Worm (Caenorhabditis elegans): ENCODE measurements around the gene elt-7.
A peak's percentile ranks its signal among the peaks of the same experiment; 100 is the strongest.
"Not testable (repeated sequence)": the region's sequence is repeated elsewhere in the genome, so short reads cannot be mapped to it uniquely, and the experiment has no call there.

Gene elt-7

DNA sequence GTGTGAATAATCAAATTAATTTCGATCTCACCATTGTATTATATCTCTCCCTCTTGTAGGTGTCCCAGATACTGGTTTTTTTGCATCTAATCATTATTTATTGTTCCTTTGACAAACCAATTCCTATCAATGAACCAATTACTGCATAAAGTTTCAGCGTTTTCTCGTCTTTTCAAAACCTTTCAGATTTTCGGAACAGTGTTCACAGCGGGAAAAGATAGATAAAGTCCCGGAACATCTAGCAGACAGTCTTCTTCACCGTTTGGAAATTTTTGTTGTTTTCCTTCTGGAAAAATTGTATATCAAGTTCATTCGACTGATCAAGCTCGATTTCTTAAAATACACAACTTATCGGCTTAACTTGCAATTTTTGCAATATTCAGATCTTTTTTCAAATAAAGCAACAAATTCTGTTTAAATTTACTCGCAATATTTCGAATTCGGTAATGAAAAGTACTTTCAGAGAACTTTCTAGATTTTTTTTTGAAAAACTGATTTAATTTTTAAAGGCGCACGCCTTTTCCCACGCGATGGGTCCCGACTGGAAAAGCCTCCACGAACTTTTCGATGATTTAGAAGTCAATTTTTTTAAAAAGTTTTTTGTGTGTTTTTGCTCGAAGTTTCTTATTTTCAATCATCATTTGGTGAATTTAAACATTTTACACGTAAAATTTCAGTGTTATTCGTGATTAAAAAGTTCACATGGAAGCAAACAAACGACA, 15.0 kb upstream of the elt-7 start, which contains the start of gene pgl-3:
Gene pgl-3, plus strand, starts transcription at position 672 of the 722 bp plus-strand sequence.
- TF ChIP-seq aly-2 (tag; optimal IDR thresholded peaks at IDR 0.05): no peak
- no peak for TF ChIP-seq egl-43 (GFP tag; IDR thresholded peaks at IDR 0.05)
- no peak for TF ChIP-seq hlh-11 (tag; optimal IDR thresholded peaks at IDR 0.05)
- TF ChIP-seq nhr-102 (tag; optimal IDR thresholded peaks at IDR 0.05): no peak
- TF ChIP-seq unc-130 (GFP tag; optimal IDR thresholded peaks at IDR 0.05): peak; percentile 6
- TF ChIP-seq Y105C5A.15 (GFP tag; IDR thresholded peaks at IDR 0.05): no peak
- TF ChIP-seq ceh-62 (tag; optimal IDR thresholded peaks at IDR 0.05): no peak
- 0 out of 2 replicates have a peak, but pooled peaks have one; percentile 48 for TF ChIP-seq dmd-8 (GFP tag; IDR thresholded peaks at IDR 0.05)
- TF ChIP-seq tag-97 (GFP tag; IDR thresholded peaks at IDR 0.05): no peak
- no peak for TF ChIP-seq zip-2 (tag; optimal IDR thresholded peaks at IDR 0.05)
- no peak for TF ChIP-seq spr-3 (GFP tag; optimal IDR thresholded peaks at IDR 0.05)
- TF ChIP-seq spr-1 (tag; optimal IDR thresholded peaks at IDR 0.05): no peak
- no peak for TF ChIP-seq ceh-28 (tag; optimal IDR thresholded peaks at IDR 0.05)
- TF ChIP-seq F26F4.8 (GFP tag; conservative IDR thresholded peaks at IDR 0.05): no peak
- TF ChIP-seq mdl-1 (tag; optimal IDR thresholded peaks at IDR 0.05): no peak
- TF ChIP-seq F49E8.2 (tag; optimal IDR thresholded peaks at IDR 0.05; ENCODE audit: borderline replicate concordance): peak; percentile 67
- no peak for TF ChIP-seq ZK337.2 (GFP tag; IDR thresholded peaks at IDR 0.05)
- no peak for TF ChIP-seq T20F7.1 (GFP tag; optimal IDR thresholded peaks at IDR 0.05)
- TF ChIP-seq nhr-11 (tag; optimal IDR thresholded peaks at IDR 0.05): no peak

DNA sequence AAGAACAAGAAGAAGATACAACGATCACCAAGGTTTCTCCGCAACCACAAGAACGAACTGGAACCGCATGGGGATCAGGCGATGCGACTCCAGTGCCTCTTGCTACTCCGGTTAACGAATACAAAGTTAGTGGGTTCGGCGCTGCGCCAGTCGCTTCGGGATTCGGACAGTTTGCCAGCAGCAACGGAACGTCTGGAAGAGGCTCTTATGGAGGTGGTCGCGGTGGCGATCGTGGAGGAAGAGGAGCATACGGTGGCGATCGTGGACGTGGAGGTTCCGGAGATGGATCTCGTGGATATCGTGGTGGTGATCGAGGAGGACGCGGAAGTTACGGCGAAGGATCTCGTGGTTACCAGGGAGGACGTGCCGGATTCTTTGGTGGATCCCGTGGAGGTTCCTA, 12.5 kb upstream of the elt-7 start:
- TF ChIP-seq nhr-6 (tag; optimal IDR thresholded peaks at IDR 0.05): no peak
- TF ChIP-seq zip-2 (tag; optimal IDR thresholded peaks at IDR 0.05): no peak
- peak; percentile 86 for TF ChIP-seq set-16 (GFP tag; IDR thresholded peaks at IDR 0.05)
- no peak for TF ChIP-seq php-3 (GFP tag; IDR thresholded peaks at IDR 0.05)
- peak; percentile 51; the same call in 1 of the 2 replicates for TF ChIP-seq dmd-8 (GFP tag; IDR thresholded peaks at IDR 0.05)
- no peak for TF ChIP-seq ZK546.5 (tag; optimal IDR thresholded peaks at IDR 0.05)

DNA sequence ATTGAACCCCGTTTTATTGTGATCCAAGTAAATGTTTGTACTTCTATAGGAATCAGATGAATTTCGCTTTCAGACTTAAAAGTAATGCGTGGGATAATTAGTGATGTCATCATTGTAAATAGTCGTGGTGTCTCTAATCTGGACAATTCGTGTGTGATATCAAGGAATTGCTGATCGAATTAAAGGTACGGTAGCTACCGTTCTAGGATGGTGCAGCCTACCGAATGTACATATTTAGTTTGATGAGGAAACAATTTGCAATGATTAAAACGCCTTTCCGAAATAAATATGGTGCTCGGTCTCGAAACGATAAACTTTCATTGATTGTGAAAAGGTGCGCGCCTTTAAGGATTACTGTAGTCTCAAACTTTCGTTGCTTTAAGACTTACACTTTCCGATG, 11.9 kb upstream of the elt-7 start:
- TF ChIP-seq lin-38 (GFP tag; IDR thresholded peaks at IDR 0.05) (peak; percentile 49; the same call in 1 of the 2 replicates), lim-7 (GFP tag; IDR thresholded peaks at IDR 0.05) (no peak), spr-3 (GFP tag; optimal IDR thresholded peaks at IDR 0.05) (no peak), nhr-10 (tag; optimal IDR thresholded peaks at IDR 0.05) (no peak)

DNA sequence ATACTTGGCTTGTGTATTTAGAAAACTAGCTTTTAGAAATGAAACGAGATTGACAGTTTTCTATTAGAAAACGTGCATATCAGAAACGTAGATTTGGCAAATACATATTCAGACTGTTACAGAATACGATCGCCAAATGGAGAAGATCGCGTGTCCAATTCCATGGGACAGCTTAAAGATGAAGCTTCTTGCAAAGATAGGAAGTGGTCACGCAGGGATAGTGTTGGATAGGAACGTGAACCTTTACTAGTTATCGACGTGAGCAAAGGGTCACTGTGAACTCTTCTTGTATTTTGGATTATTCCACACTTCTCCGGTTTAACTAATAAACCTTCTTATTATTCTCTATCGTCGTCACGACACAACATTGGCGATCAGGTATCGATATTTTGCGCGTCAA, 9.8 kb upstream of the elt-7 start, which contains the start of gene bgnt-1.4:
Gene bgnt-1.4, plus strand, starts transcription at position 301 of the 400 bp plus-strand sequence.
- TF ChIP-seq nhr-25 (tag; optimal IDR thresholded peaks at IDR 0.05; ENCODE audit: borderline replicate concordance, insufficient read depth); lir-3 (tag; optimal IDR thresholded peaks at IDR 0.05); nhr-6 (tag; optimal IDR thresholded peaks at IDR 0.05): not testable (repeated sequence)

DNA sequence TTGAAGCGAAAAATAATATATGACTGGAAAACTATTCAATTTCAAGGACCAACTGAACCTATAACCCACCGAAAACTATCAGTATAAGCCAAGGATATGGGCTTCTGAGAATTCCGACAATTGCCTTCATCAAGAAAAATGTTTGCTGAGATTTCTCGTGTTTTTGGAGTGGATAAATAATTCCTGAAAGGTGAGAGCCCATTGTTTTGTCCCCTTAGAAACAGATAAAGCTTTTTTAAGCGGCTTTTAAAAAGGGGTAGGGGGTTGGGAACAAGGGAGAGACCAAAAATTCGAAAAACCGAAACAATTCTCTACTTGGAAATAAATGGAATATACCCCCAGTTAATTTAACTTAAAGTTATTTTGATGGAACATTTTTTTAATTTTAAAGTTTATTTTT, 4.0 kb upstream of the elt-7 start, which contains the start of gene C18G1.8:
Gene C18G1.8, minus strand, starts transcription at position 101 of the 400 bp plus-strand sequence.
- TF ChIP-seq attf-4 (tag; optimal IDR thresholded peaks at IDR 0.05) (no peak), daf-12 (tag; optimal IDR thresholded peaks at IDR 0.05) (no peak), nhr-28 (tag; optimal IDR thresholded peaks at IDR 0.05) (no peak), tag-97 (GFP tag; IDR thresholded peaks at IDR 0.05) (no peak), ceh-62 (tag; optimal IDR thresholded peaks at IDR 0.05) (no peak), T20F7.1 (GFP tag; optimal IDR thresholded peaks at IDR 0.05) (no peak), hlh-30 (tag; optimal IDR thresholded peaks at IDR 0.05; ENCODE audit: insufficient read depth) (no peak), Y75B8A.6 (GFP tag; IDR thresholded peaks at IDR 0.05) (no peak), skn-1 (tag; optimal IDR thresholded peaks at IDR 0.05) (no peak), F44E2.7 (GFP tag; IDR thresholded peaks at IDR 0.05) (no peak), zag-1 (tag; optimal IDR thresholded peaks at IDR 0.05) (no peak), lsy-2 (tag; optimal IDR thresholded peaks at IDR 0.05) (no peak), nhr-25 (tag; optimal IDR thresholded peaks at IDR 0.05; ENCODE audit: borderline replicate concordance, insufficient read depth) (no peak), nhr-42 (GFP tag; IDR thresholded peaks at IDR 0.05) (no peak), ceh-28 (tag; optimal IDR thresholded peaks at IDR 0.05) (no peak), lin-39 (tag; optimal IDR thresholded peaks at IDR 0.05) (no peak)

Data from whole organism, L4 larva.